Fruit fly (Drosophila melanogaster) whole organism, embryonic: ENCODE measurements around the gene teq.
A peak's percentile ranks its signal among the peaks of the same experiment; 100 is the strongest.

ENCODE experiments used
- Bdp1 ChIP-seq: fragments of 200-800 bp; sonication (Bioruptor generic); optimal IDR thresholded peaks from 3 replicates; lab custom pipeline; 2016; ENCODE audit warnings: missing biosample characterization, missing genetic modification characterization
- CG10274 ChIP-seq: fragments of 200-800 bp; sonication (Bioruptor generic); optimal IDR thresholded peaks from 3 replicates; lab custom pipeline; 2017; ENCODE audit warnings: missing biosample characterization, mild to moderate bottlenecking, missing genetic modification characterization
- CG10959 ChIP-seq: fragments of 200-800 bp; sonication (Bioruptor generic); IDR thresholded peaks from 2 replicates; pipeline ENCODE4 v1.3.6; 2022; ENCODE audit warnings: missing biosample characterization, missing genetic modification characterization
- CG10979 ChIP-seq: fragments of 200-800 bp; sonication (Bioruptor generic); optimal IDR thresholded peaks from 2 replicates; lab custom pipeline; 2018; ENCODE audit warnings: missing biosample characterization, mild to moderate bottlenecking, missing genetic modification characterization, moderate library complexity
- CG11093 ChIP-seq: fragments of 200-800 bp; sonication (Bioruptor generic); IDR thresholded peaks from 3 replicates; pipeline ENCODE4 v1.3.6; 2022; ENCODE audit warnings: missing biosample characterization, missing genetic modification characterization
- CG11398 ChIP-seq: fragments of 200-800 bp; sonication (Bioruptor generic); optimal IDR thresholded peaks from 2 replicates; lab custom pipeline; 2016; ENCODE audit warnings: missing biosample characterization, missing genetic modification characterization
- CG11696 ChIP-seq: fragments of 200-800 bp; sonication (Bioruptor generic); IDR thresholded peaks from 2 replicates; pipeline ENCODE4 v1.3.6; 2022; ENCODE audit warnings: missing biosample characterization, missing genetic modification characterization
- CG1233 ChIP-seq: fragments of 200-800 bp; sonication (Bioruptor generic); optimal IDR thresholded peaks from 4 replicates; lab custom pipeline; 2018; ENCODE audit warnings: missing biosample characterization, mild to moderate bottlenecking, missing genetic modification characterization
- CG12942 ChIP-seq: fragments of 200-800 bp; sonication (Bioruptor generic); optimal IDR thresholded peaks from 3 replicates; lab custom pipeline; 2016; ENCODE audit warnings: missing biosample characterization, missing genetic modification characterization
- CG14014 ChIP-seq: fragments of 200-800 bp; sonication (Bioruptor generic); IDR thresholded peaks from 2 replicates; pipeline ENCODE4 v1.3.6; 2022; ENCODE audit warnings: missing biosample characterization, missing genetic modification characterization
- CG1602 ChIP-seq: fragments of 200-800 bp; sonication (Bioruptor generic); optimal IDR thresholded peaks from 3 replicates; lab custom pipeline; 2016; ENCODE audit warnings: missing biosample characterization, missing genetic modification characterization
- CG17612 ChIP-seq: fragments of 200-800 bp; sonication (Bioruptor generic); IDR thresholded peaks from 2 replicates; pipeline ENCODE4 v1.3.6; 2022; ENCODE audit warnings: missing biosample characterization, missing genetic modification characterization
- CG1832 ChIP-seq: fragments of 200-800 bp; sonication (Bioruptor generic); optimal IDR thresholded peaks from 2 replicates; lab custom pipeline; 2017; ENCODE audit warnings: missing biosample characterization, mild to moderate bottlenecking, missing genetic modification characterization, inconsistent platforms
- CG2889 ChIP-seq: fragments of 200-800 bp; sonication (Bioruptor generic); IDR thresholded peaks from 3 replicates; pipeline ENCODE4 v1.3.6; 2022; ENCODE audit warnings: missing biosample characterization, missing genetic modification characterization
- CG4328 ChIP-seq: fragments of 200-800 bp; sonication (Bioruptor generic); optimal IDR thresholded peaks from 3 replicates; lab custom pipeline; 2017; ENCODE audit warnings: missing biosample characterization, missing genetic modification reagents, missing genetic modification characterization
- CG6683 ChIP-seq: fragments of 200-800 bp; sonication (Bioruptor generic); optimal IDR thresholded peaks from 2 replicates; lab custom pipeline; 2017; ENCODE audit warnings: missing biosample characterization, mild to moderate bottlenecking, missing genetic modification characterization, missing genetic modification reagents
- CG6765 ChIP-seq: fragments of 200-800 bp; sonication (Bioruptor generic); optimal IDR thresholded peaks from 3 replicates; lab custom pipeline; 2017; ENCODE audit warnings: missing biosample characterization, mild to moderate bottlenecking, missing genetic modification characterization
- CG6854 ChIP-seq: fragments of 200-800 bp; sonication (Bioruptor generic); optimal IDR thresholded peaks from 3 replicates; lab custom pipeline; 2017; ENCODE audit warnings: missing biosample characterization, mild to moderate bottlenecking, missing genetic modification characterization
- CG7839 ChIP-seq: fragments of 200-800 bp; sonication (Bioruptor generic); optimal IDR thresholded peaks from 3 replicates; lab custom pipeline; 2018; ENCODE audit warnings: missing biosample characterization, mild to moderate bottlenecking, missing genetic modification characterization, moderate library complexity
- D19A ChIP-seq: fragments of 200-800 bp; optimal IDR thresholded peaks from 3 replicates; lab custom pipeline; 2019; ENCODE audit warnings: missing biosample characterization, mild to moderate bottlenecking, missing genetic modification characterization, moderate library complexity
- Dek ChIP-seq: fragments of 200-800 bp; sonication (Bioruptor generic); optimal IDR thresholded peaks from 3 replicates; lab custom pipeline; 2019; ENCODE audit warnings: missing biosample characterization, mild to moderate bottlenecking, missing genetic modification characterization, moderate library complexity
- Dref ChIP-seq: fragments of 200-800 bp; sonication (Bioruptor generic); IDR thresholded peaks from 2 replicates; pipeline ENCODE4 v1.3.6; 2022; ENCODE audit warnings: missing biosample characterization, missing genetic modification characterization
- HHEX ChIP-seq: fragments of 200-800 bp; sonication (Bioruptor generic); optimal IDR thresholded peaks from 3 replicates; lab custom pipeline; 2017; ENCODE audit warnings: missing biosample characterization, mild to moderate bottlenecking, missing genetic modification characterization, missing genetic modification reagents
- Hey ChIP-seq: fragments of 200-800 bp; sonication (Bioruptor generic); optimal IDR thresholded peaks from 3 replicates; lab custom pipeline; 2018; ENCODE audit warnings: missing biosample characterization, mild to moderate bottlenecking, missing genetic modification characterization
- Mes4 ChIP-seq: fragments of 200-800 bp; sonication (Bioruptor generic); optimal IDR thresholded peaks from 2 replicates; lab custom pipeline; 2016; ENCODE audit warnings: missing biosample characterization, missing genetic modification characterization
- Myb ChIP-seq: fragments of 200-800 bp; sonication (Bioruptor generic); optimal IDR thresholded peaks from 2 replicates; lab custom pipeline; 2016; ENCODE audit warnings: missing biosample characterization, missing genetic modification characterization
- Nf-YC ChIP-seq: fragments of 200-800 bp; optimal IDR thresholded peaks from 3 replicates; lab custom pipeline; 2019; ENCODE audit warnings: missing biosample characterization, mild to moderate bottlenecking, missing genetic modification characterization, moderate library complexity
- Ptx1 ChIP-seq: fragments of 200-800 bp; sonication (Bioruptor generic); IDR thresholded peaks from 2 replicates; pipeline ENCODE4 v1.3.6; 2022; ENCODE audit warnings: missing biosample characterization, missing genetic modification characterization
- Rfx ChIP-seq: fragments of 200-800 bp; sonication (Bioruptor generic); IDR thresholded peaks from 2 replicates; pipeline ENCODE4 v1.3.6; 2022; ENCODE audit warnings: missing biosample characterization, missing genetic modification characterization
- YL-1 ChIP-seq: fragments of 200-800 bp; sonication (Bioruptor generic); optimal IDR thresholded peaks from 3 replicates; lab custom pipeline; 2017; ENCODE audit warnings: missing biosample characterization, mild to moderate bottlenecking, missing genetic modification characterization
- ac ChIP-seq: fragments of 200-800 bp; sonication (Bioruptor generic); optimal IDR thresholded peaks from 3 replicates; lab custom pipeline; 2017; ENCODE audit warnings: missing biosample characterization, mild to moderate bottlenecking, missing genetic modification characterization
- al ChIP-seq: fragments of 200-800 bp; sonication (Bioruptor generic); IDR thresholded peaks from 2 replicates; pipeline ENCODE4 v1.3.6; 2022; ENCODE audit warnings: missing biosample characterization, missing genetic modification characterization
- cg ChIP-seq: fragments of 200-800 bp; sonication (Bioruptor generic); optimal IDR thresholded peaks from 3 replicates; lab custom pipeline; 2019; ENCODE audit warnings: missing biosample characterization, mild to moderate bottlenecking, missing genetic modification characterization, moderate library complexity
- corto ChIP-seq: fragments of 200-800 bp; sonication (Bioruptor generic); optimal IDR thresholded peaks from 2 replicates; lab custom pipeline; 2016; ENCODE audit warnings: missing biosample characterization, mild to moderate bottlenecking, missing genetic modification characterization, moderate library complexity
- dati ChIP-seq: fragments of 200-800 bp; sonication (Bioruptor generic); IDR thresholded peaks from 2 replicates; pipeline ENCODE4 v1.3.6; 2022; ENCODE audit warnings: missing biosample characterization, missing genetic modification characterization
- dimm ChIP-seq: fragments of 200-800 bp; sonication (Bioruptor generic); IDR thresholded peaks from 2 replicates; pipeline ENCODE4 v1.3.6; 2022; ENCODE audit warnings: missing biosample characterization, missing genetic modification characterization
- ewg ChIP-seq: fragments of 200-800 bp; sonication (Bioruptor generic); optimal IDR thresholded peaks from 3 replicates; lab custom pipeline; 2017; ENCODE audit warnings: mild to moderate bottlenecking, missing biosample characterization, missing genetic modification reagents, missing genetic modification characterization
- fd102C ChIP-seq: fragments of 200-800 bp; sonication (Bioruptor generic); optimal IDR thresholded peaks from 2 replicates; lab custom pipeline; 2018; ENCODE audit warnings: missing biosample characterization, mild to moderate bottlenecking, missing genetic modification characterization, moderate library complexity
- fd64A ChIP-seq: fragments of 200-800 bp; sonication (Bioruptor generic); optimal IDR thresholded peaks from 3 replicates; lab custom pipeline; 2018; ENCODE audit warnings: missing biosample characterization, mild to moderate bottlenecking, missing genetic modification characterization
- fru ChIP-seq: fragments of >200 bp; optimal IDR thresholded peaks from 2 replicates; lab custom pipeline; 2017
- ftz-f1 ChIP-seq: fragments of 200-800 bp; sonication (Bioruptor generic); optimal IDR thresholded peaks from 2 replicates; lab custom pipeline; 2016; ENCODE audit warnings: missing biosample characterization, missing genetic modification characterization
- grn ChIP-seq: fragments of 200-800 bp; sonication (Bioruptor generic); optimal IDR thresholded peaks from 3 replicates; lab custom pipeline; 2017; ENCODE audit warnings: missing biosample characterization, missing genetic modification characterization
- ham ChIP-seq: fragments of 200-800 bp; sonication (Bioruptor generic); IDR thresholded peaks from 2 replicates; pipeline ENCODE4 v1.3.6; 2022; ENCODE audit warnings: missing biosample characterization, missing genetic modification characterization
- kay ChIP-seq: fragments of 200-800 bp; sonication (Bioruptor generic); optimal IDR thresholded peaks from 2 replicates; lab custom pipeline; 2016; ENCODE audit warnings: missing biosample characterization, missing genetic modification characterization
- nmo ChIP-seq: fragments of 200-800 bp; sonication (Bioruptor generic); optimal IDR thresholded peaks from 2 replicates; lab custom pipeline; 2018; ENCODE audit warnings: missing biosample characterization, mild to moderate bottlenecking, missing genetic modification characterization, moderate library complexity
- nom ChIP-seq: fragments of 200-800 bp; sonication (Bioruptor generic); optimal IDR thresholded peaks from 2 replicates; lab custom pipeline; 2017; ENCODE audit warnings: missing biosample characterization, missing genetic modification characterization, mild to moderate bottlenecking, moderate library complexity, missing genetic modification reagents
- pfk ChIP-seq: fragments of 200-800 bp; sonication (Bioruptor generic); optimal IDR thresholded peaks from 2 replicates; lab custom pipeline; 2018; ENCODE audit warnings: missing biosample characterization, mild to moderate bottlenecking, missing genetic modification characterization, moderate library complexity
- row ChIP-seq: fragments of 200-800 bp; sonication (Bioruptor generic); IDR thresholded peaks from 3 replicates; pipeline ENCODE4 v1.3.6; 2022; ENCODE audit warnings: missing biosample characterization, missing genetic modification characterization
- tap ChIP-seq: fragments of 200-800 bp; optimal IDR thresholded peaks from 3 replicates; lab custom pipeline; 2019; ENCODE audit warnings: missing biosample characterization, mild to moderate bottlenecking, missing genetic modification characterization, moderate library complexity
- tgo ChIP-seq: fragments of 200-800 bp; sonication (Bioruptor generic); IDR thresholded peaks from 3 replicates; pipeline ENCODE4 v1.3.6; 2022; ENCODE audit warnings: missing biosample characterization, missing genetic modification characterization
- zen2 ChIP-seq: fragments of 200-800 bp; sonication (Bioruptor generic); IDR thresholded peaks from 3 replicates; pipeline ENCODE4 v1.3.6; 2022; ENCODE audit warnings: missing biosample characterization, missing genetic modification characterization; ENCODE audit not compliant: partially characterized antibody
- zf30C ChIP-seq: fragments of 200-800 bp; sonication (Bioruptor generic); optimal IDR thresholded peaks from 3 replicates; lab custom pipeline; 2018; ENCODE audit warnings: missing biosample characterization, mild to moderate bottlenecking, missing genetic modification characterization

Gene teq

DNA sequence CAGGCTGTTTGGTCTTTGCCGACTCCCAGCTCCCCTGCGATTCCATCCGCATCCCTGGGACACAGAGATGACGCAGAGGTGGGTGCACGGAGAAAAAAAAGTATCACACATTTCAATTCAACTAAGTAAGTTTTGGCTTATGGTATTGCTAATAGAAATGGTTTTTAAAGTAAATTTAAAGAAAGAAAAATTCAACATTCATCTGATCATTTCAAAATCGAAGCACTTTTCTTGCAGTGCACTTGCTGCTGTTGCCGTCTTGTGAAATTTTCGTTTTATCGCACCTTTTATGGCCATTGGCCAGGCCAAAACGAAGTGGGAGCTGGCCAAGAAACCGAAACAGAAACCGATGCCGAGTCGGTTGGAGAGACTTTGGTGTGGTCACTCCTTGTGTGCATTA is 29.1 kb upstream of the teq start (continued):
- TF ChIP-seq CG11093 (peak; percentile 63; the same call in 2 of the 3 replicates), dati (GFP tag; lab: Robert Waterston, UW) (peak; percentile 66; the same call in 1 of the 2 replicates), CG1602 (GFP tag; lab: Kevin White, UChicago) (peak; percentile 46), CG6765 (peak; percentile 18), HHEX (peak; percentile 65), CG2889 (GFP tag; lab: Robert Waterston, UW) (0 out of 3 replicates have a peak, but pooled peaks have one; percentile 49), ewg (GFP tag; lab: Kevin White, UChicago) (peak; percentile 31), CG14014 (peak; percentile 53), fru (no peak), nmo (GFP tag; lab: Kevin White, UChicago) (peak; percentile 49), corto (GFP tag; lab: Kevin White, UChicago) (peak; percentile 28), ac (GFP tag; lab: Kevin White, UChicago) (peak; percentile 46), nom (GFP tag; lab: Kevin White, UChicago) (no peak), CG10959 (peak; percentile 49; the same call in 1 of the 2 replicates), Hey (tag; lab: Kevin White, UChicago) (no peak), zf30C (GFP tag; lab: Kevin White, UChicago) (peak; percentile 78), CG1832 (GFP tag; lab: Kevin White, UChicago) (no peak), Bdp1 (GFP tag; lab: Kevin White, UChicago) (peak; percentile 1), CG10979 (tag; lab: Kevin White, UChicago) (peak; percentile 80), CG11398 (GFP tag; lab: Kevin White, UChicago) (no peak), cg (GFP tag; lab: Kevin White, UChicago) (no peak), CG1233 (GFP tag; lab: Kevin White, UChicago) (peak; percentile 62), row (GFP tag; lab: Robert Waterston, UW) (peak; percentile 80), fd102C (GFP tag; lab: Kevin White, UChicago) (no peak), Nf-YC (peak; percentile 33), Dref (GFP tag; lab: Robert Waterston, UW) (no peak), YL-1 (GFP tag; lab: Kevin White, UChicago) (no peak), fd64A (GFP tag; lab: Kevin White, UChicago) (peak; percentile 28), tgo (GFP tag; lab: Robert Waterston, UW) (peak; percentile 65), CG11696 (no peak), CG17612 (GFP tag; lab: Robert Waterston, UW) (no peak), dimm (GFP tag; lab: Robert Waterston, UW) (no peak), ftz-f1 (no peak), Ptx1 (GFP tag; lab: Robert Waterston, UW) (peak; percentile 80), ham (GFP tag; lab: Robert Waterston, UW) (no peak), Mes4 (peak; percentile 6), grn (GFP tag; lab: Kevin White, UChicago) (peak; percentile 7), CG4328 (peak; percentile 16), CG12942 (GFP tag; lab: Kevin White, UChicago) (peak; percentile 24), D19A (tag; lab: Kevin White, UChicago) (peak; percentile 67), CG6854 (GFP tag; lab: Kevin White, UChicago) (no peak), CG10274 (GFP tag; lab: Kevin White, UChicago) (peak; percentile 68), Myb (GFP tag; lab: Kevin White, UChicago) (peak; percentile 10), Rfx (GFP tag; lab: Robert Waterston, UW) (peak; percentile 72; the same call in 1 of the 2 replicates), al (GFP tag; lab: Robert Waterston, UW) (peak; percentile 31; the same call in 1 of the 2 replicates), CG6683 (GFP tag; lab: Kevin White, UChicago) (no peak), tap (tag; lab: Kevin White, UChicago) (peak; percentile 61), pfk (GFP tag; lab: Kevin White, UChicago) (no peak), Dek (tag; lab: Kevin White, UChicago) (no peak), CG7839 (tag; lab: Kevin White, UChicago) (peak; percentile 68), kay (GFP tag; lab: Kevin White, UChicago) (peak; percentile 61), zen2 (GFP tag; lab: Robert Waterston, UW) (no peak)
